Worm (Caenorhabditis elegans): Measurements from ENCODE around the gene C27F2.6.
A peak's percentile ranks its signal among the peaks of the same experiment; 100 is the strongest.

Gene C27F2.6

DNA sequence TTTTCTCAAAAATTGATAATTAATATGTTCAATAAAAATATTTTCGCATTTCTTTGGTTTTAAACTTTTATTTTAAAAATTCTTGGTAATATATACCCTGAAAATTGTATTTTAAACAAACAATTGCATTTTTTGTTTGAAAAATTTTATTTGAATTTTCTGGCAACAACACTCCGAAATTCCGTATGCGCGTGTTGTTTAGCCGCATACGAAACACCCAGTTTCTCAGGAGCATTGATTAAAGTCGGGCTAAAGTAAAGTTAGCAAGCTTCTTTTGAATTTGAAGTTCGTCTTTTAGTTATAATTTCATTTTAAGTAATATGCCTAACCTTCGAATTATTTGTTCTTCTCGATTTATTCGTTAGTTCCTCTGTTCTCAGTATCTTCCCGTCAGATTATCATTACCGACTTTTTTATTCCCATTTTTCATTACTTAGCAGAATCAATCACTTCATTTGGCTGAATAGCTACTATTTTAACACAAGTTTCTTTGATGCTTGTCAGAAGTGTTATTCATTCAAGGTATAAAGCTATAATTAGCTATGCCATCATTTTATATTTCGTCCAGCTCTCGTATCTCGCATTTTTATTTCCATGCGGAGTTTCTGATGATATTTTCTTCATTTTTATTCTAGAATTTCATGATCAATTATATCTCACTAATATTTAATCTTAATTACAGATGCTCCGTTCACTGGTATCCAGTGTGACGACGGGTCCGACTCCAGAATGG lies 45.2 kb downstream of the C27F2.6 start, which contains the start of gene mrps-18C:
Gene mrps-18C (plus strand): TSS at position 683 of the 733 bp plus-strand sequence.
- TF ChIP-seq let-526 (GFP tag; IDR thresholded peaks at IDR 0.05), result no peak
- no peak for TF ChIP-seq ceh-100 (GFP tag; IDR thresholded peaks at IDR 0.05)
- TF ChIP-seq efl-1 (GFP tag; optimal IDR thresholded peaks at IDR 0.05), result peak; percentile 4
- TF ChIP-seq ZK185.1 (tag; optimal IDR thresholded peaks at IDR 0.05; ENCODE audit: poor library complexity, severe bottlenecking), result no peak
- TF ChIP-seq egrh-3 (GFP tag; IDR thresholded peaks at IDR 0.05), result no peak
- TF ChIP-seq F23B12.7 (tag; optimal IDR thresholded peaks at IDR 0.05; ENCODE audit: insufficient read depth), result no peak
- no peak for TF ChIP-seq snpc-3.4 (tag; optimal IDR thresholded peaks at IDR 0.05)
- TF ChIP-seq dox-1 (GFP tag; IDR thresholded peaks at IDR 0.05), result no peak
- TF ChIP-seq lin-40 (tag; optimal IDR thresholded peaks at IDR 0.05), result no peak
- no peak for TF ChIP-seq lsl-1 (GFP tag; optimal IDR thresholded peaks at IDR 0.05)
- TF ChIP-seq ceh-79 (tag; optimal IDR thresholded peaks at IDR 0.05), result no peak
- peak; percentile 92 for TF ChIP-seq attf-3 (GFP tag; conservative IDR thresholded peaks at IDR 0.05)
- no peak for TF ChIP-seq nfyb-1 (GFP tag; IDR thresholded peaks at IDR 0.05)
- no peak for TF ChIP-seq egl-44 (GFP tag; IDR thresholded peaks at IDR 0.05)
- TF ChIP-seq madf-6 (GFP tag; IDR thresholded peaks at IDR 0.05), result no peak
- TF ChIP-seq K12H6.12 (tag; optimal IDR thresholded peaks at IDR 0.05), result no peak
- no peak for TF ChIP-seq hsf-1 (GFP tag; IDR thresholded peaks at IDR 0.05)
- no peak for TF ChIP-seq hmg-1.2 (GFP tag; IDR thresholded peaks at IDR 0.05)

ce11 chrIII:4932203-4932699 lies 48.0 kb downstream of the C27F2.6 start, which contains the start of the genes C26E6.12 and eri-9:
Gene C26E6.12, minus strand, starts transcription at chrIII:4932253.
Gene eri-9, plus strand, starts transcription at chrIII:4932450.
- TF ChIP-seq lsl-1 (GFP tag; optimal IDR thresholded peaks at IDR 0.05) (peak; percentile 66), lin-35 (GFP tag; optimal IDR thresholded peaks at IDR 0.05) (no peak), athp-1 (tag; optimal IDR thresholded peaks at IDR 0.05) (no peak), nfyb-1 (GFP tag; IDR thresholded peaks at IDR 0.05) (no peak), F33H1.4 (GFP tag; IDR thresholded peaks at IDR 0.05) (peak; percentile 56; the same call in 1 of the 2 replicates)

ce11 chrIII:4930154-4930679 lies 50.0 kb downstream of the C27F2.6 start, which contains the start of gene set-2:
Gene set-2, minus strand, starts transcription at chrIII:4930204.
- TF ChIP-seq repo-1 (tag; optimal IDR thresholded peaks at IDR 0.05) (no peak), F33H1.4 (GFP tag; IDR thresholded peaks at IDR 0.05) (peak; percentile 76), hrde-1 (tag; optimal IDR thresholded peaks at IDR 0.05; ENCODE audit: borderline replicate concordance) (peak; percentile 45), xnd-1 (tag; optimal IDR thresholded peaks at IDR 0.05) (peak; percentile 58), lin-54 (GFP tag; optimal IDR thresholded peaks at IDR 0.05) (peak; percentile 97), ztf-22 (GFP tag; optimal IDR thresholded peaks at IDR 0.05) (no peak), T26A5.8 (tag; optimal IDR thresholded peaks at IDR 0.05) (no peak), lir-1 (GFP tag; conservative IDR thresholded peaks at IDR 0.05) (peak; percentile 84), ztf-6 (GFP tag; IDR thresholded peaks at IDR 0.05) (no peak), tlf-1 (GFP tag; optimal IDR thresholded peaks at IDR 0.05) (peak; percentile 77), F10E7.11 (tag; optimal IDR thresholded peaks at IDR 0.05) (peak; percentile 38), snpc-1.3 (tag; optimal IDR thresholded peaks at IDR 0.05; ENCODE audit: insufficient read depth) (peak; percentile 60), ets-4 (GFP tag; optimal IDR thresholded peaks at IDR 0.05) (no peak), F23B12.7 (tag; optimal IDR thresholded peaks at IDR 0.05; ENCODE audit: insufficient read depth) (no peak), B0261.1 (tag; optimal IDR thresholded peaks at IDR 0.05) (no peak), ztf-25 (GFP tag; IDR thresholded peaks at IDR 0.05) (peak; percentile 87), dpff-1 (tag; optimal IDR thresholded peaks at IDR 0.05) (no peak), F57C9.4 (tag; optimal IDR thresholded peaks at IDR 0.05) (no peak), ztf-28 (GFP tag; IDR thresholded peaks at IDR 0.05) (peak; percentile 81; the same call in 1 of the 2 replicates), F57A8.1 (GFP tag; optimal IDR thresholded peaks at IDR 0.05) (no peak), F49E8.2 (tag; optimal IDR thresholded peaks at IDR 0.05; ENCODE audit: insufficient read depth) (no peak), somi-1 (GFP tag; optimal IDR thresholded peaks at IDR 0.05) (no peak), snpc-1.1 (tag; optimal IDR thresholded peaks at IDR 0.05; ENCODE audit: insufficient read depth) (peak; percentile 40)

Measured in whole organism, young adult.